Worm (Caenorhabditis elegans): Measurements from ENCODE around the gene ZK381.8.

The ZK381.8 gene

DNA sequence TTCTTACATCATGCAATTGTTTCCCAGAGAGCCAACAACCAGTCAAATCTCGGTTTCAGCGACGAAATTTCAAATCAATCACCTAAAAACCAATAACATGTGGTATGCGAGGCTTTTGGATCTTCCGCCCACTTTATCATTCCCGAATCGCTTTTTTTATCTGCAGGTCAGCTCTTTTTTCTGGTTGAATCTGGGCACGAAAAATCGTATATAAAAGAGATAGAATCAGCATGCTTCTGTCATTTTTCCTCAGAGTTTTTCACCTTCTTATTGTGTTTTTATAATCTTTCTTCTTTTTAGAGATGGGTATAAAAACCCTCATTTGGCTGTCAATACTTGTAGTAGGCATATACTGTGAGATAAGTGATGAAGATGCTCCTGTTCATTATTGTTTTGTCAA, 33.2 kb upstream of the ZK381.8 start, which contains the start of gene cht-3:
TSS of gene cht-3 (plus strand) at position 301 of the 400 bp plus-strand sequence.
- TF ChIP-seq ztf-4 (tag; optimal IDR thresholded peaks at IDR 0.05) (no peak), zag-1 (tag; optimal IDR thresholded peaks at IDR 0.05) (no peak), tbx-2 (tag; optimal IDR thresholded peaks at IDR 0.05) (no peak), nhr-11 (tag; optimal IDR thresholded peaks at IDR 0.05) (no peak), jun-1 (tag; optimal IDR thresholded peaks at IDR 0.05) (no peak), ceh-82 (tag; optimal IDR thresholded peaks at IDR 0.05) (no peak), hmg-11 (tag; optimal IDR thresholded peaks at IDR 0.05) (no peak), ztf-11 (tag; optimal IDR thresholded peaks at IDR 0.05) (no peak), elt-1 (tag; optimal IDR thresholded peaks at IDR 0.05) (no peak)

DNA sequence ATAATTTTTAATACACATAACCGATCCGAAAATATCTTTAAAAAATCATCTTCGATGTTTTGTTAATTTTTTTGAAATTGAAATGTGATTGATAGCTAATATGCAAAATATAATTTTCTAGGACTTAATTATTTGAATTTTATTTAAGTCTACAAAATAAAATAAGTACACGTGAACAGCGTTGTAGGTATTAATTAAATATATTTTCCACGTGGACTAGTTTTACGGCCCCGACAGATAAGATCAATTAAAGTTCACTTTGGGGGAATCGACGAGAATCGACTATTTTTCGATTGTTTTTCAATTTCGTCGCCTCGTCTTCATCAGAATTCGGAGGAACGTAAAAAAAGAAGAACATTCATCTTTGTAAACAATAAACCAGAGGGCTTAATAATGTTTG, 29.0 kb upstream of the ZK381.8 start, which contains the start of gene C25A8.5:
TSS of gene C25A8.5 (plus strand) at position 301 of the 400 bp plus-strand sequence.
- TF ChIP-seq egl-27 (tag; optimal IDR thresholded peaks at IDR 0.05) = no peak
- no peak for TF ChIP-seq nhr-23 (tag; optimal IDR thresholded peaks at IDR 0.05)
- TF ChIP-seq ceh-82 (tag; optimal IDR thresholded peaks at IDR 0.05) = no peak
- TF ChIP-seq daf-12 (tag; optimal IDR thresholded peaks at IDR 0.05) = no peak
- no peak for TF ChIP-seq ceh-28 (tag; optimal IDR thresholded peaks at IDR 0.05)
- TF ChIP-seq unc-62 (GFP tag; optimal IDR thresholded peaks at IDR 0.05) = no peak
- no peak for TF ChIP-seq nhr-25 (tag; optimal IDR thresholded peaks at IDR 0.05)
- TF ChIP-seq hmg-11 (tag; optimal IDR thresholded peaks at IDR 0.05) = no peak
- no peak for TF ChIP-seq unc-39 (tag; optimal IDR thresholded peaks at IDR 0.05)
- no peak for TF ChIP-seq nhr-11 (tag; optimal IDR thresholded peaks at IDR 0.05)
- no peak for TF ChIP-seq snpc-4 (tag; optimal IDR thresholded peaks at IDR 0.05)
- TF ChIP-seq lin-15B (tag; optimal IDR thresholded peaks at IDR 0.05) = no peak
- TF ChIP-seq sea-2 (GFP tag; optimal IDR thresholded peaks at IDR 0.05) = no peak
- TF ChIP-seq zag-1 (tag; optimal IDR thresholded peaks at IDR 0.05) = no peak

DNA sequence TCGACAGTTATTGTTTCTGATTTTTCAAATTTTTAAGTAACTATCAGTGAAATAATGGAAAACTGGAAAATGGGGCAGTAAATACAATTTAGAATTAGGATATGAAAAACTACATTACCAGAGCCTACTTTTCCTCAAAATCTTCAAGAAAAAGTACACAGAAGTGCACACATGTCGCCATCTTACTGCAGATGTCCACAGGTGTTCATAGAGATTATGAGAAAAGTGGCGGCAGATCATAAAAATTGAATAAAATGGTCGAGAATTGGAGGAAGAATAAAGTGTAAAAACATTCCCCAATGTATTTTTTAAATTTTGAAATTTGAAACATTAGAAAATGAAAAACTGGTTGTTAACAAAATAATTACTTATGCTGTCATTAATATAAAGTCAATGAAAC, 27.7 kb upstream of the ZK381.8 start:
- TF ChIP-seq ceh-82 (tag; optimal IDR thresholded peaks at IDR 0.05) = no peak
- no peak for TF ChIP-seq nhr-25 (tag; optimal IDR thresholded peaks at IDR 0.05)
- no peak for TF ChIP-seq egl-5 (tag; optimal IDR thresholded peaks at IDR 0.05)
- TF ChIP-seq zag-1 (tag; optimal IDR thresholded peaks at IDR 0.05) = no peak
- no peak for TF ChIP-seq ztf-11 (tag; optimal IDR thresholded peaks at IDR 0.05)
- no peak for TF ChIP-seq ama-1 (optimal IDR thresholded peaks at IDR 0.05)
- no peak for TF ChIP-seq sea-2 (GFP tag; optimal IDR thresholded peaks at IDR 0.05)
- no peak for TF ChIP-seq mdl-1 (tag; optimal IDR thresholded peaks at IDR 0.05)
- no peak for TF ChIP-seq jun-1 (tag; optimal IDR thresholded peaks at IDR 0.05)
- TF ChIP-seq nhr-76 (tag; optimal IDR thresholded peaks at IDR 0.05) = no peak
- TF ChIP-seq ceh-16 (tag; optimal IDR thresholded peaks at IDR 0.05) = no peak
- TF ChIP-seq hmg-11 (tag; optimal IDR thresholded peaks at IDR 0.05) = no peak

DNA sequence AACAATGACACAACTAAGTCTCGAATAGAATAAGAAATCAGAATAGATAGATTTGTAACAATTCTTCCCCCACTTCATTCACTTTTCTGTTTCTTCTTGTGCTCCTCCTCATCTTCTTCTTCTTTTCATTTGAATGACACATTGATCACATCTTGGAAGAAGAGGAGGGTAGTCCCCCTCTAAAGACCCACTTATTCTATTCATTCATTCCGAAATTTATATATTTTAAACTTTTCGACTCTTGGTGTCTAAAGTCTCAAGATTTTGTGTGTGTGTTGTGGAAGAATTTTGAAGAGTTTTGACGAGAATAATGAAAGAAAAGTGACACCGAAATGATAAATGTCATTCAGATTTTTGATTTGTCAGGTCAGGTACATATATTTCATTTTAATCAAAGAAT, 20.9 kb upstream of the ZK381.8 start:
- TF ChIP-seq R02D3.7 (tag; optimal IDR thresholded peaks at IDR 0.05) = no peak
- no peak for TF ChIP-seq hmg-11 (tag; optimal IDR thresholded peaks at IDR 0.05)
- TF ChIP-seq nhr-67 (tag; optimal IDR thresholded peaks at IDR 0.05) = no peak
- TF ChIP-seq ceh-28 (tag; optimal IDR thresholded peaks at IDR 0.05) = no peak
- TF ChIP-seq lin-39 (tag; optimal IDR thresholded peaks at IDR 0.05) = no peak
- no peak for TF ChIP-seq elt-3 (tag; optimal IDR thresholded peaks at IDR 0.05)
- TF ChIP-seq elt-2 (tag; optimal IDR thresholded peaks at IDR 0.05) = no peak

DNA sequence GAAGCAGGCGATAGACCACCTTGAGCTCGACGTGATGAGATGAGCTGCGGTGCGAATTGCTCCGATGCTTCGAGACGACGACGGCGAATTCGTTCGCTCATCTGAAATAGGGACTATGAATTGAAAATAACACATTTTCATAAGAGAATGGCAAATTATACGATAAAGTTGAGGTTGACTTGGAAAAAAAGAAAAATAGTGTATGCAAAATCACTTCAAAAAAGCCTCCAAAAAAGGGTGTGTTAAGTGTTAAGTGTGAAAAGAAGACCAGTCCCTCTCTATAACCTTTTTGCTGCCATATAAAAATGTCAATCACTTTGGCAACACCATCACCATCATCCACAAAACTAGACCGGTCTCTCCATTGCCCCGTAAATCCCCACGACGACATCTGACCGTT, 16.7 kb upstream of the ZK381.8 start, which contains the start of gene prkl-1:
TSS of gene prkl-1 (minus strand) at position 101 of the 400 bp plus-strand sequence.
- TF ChIP-seq lin-15B (tag; optimal IDR thresholded peaks at IDR 0.05) (no peak), egl-5 (tag; optimal IDR thresholded peaks at IDR 0.05) (no peak), nhr-77 (tag; optimal IDR thresholded peaks at IDR 0.05) (no peak), unc-62 (GFP tag; optimal IDR thresholded peaks at IDR 0.05) (no peak), daf-12 (tag; optimal IDR thresholded peaks at IDR 0.05) (no peak), ceh-82 (tag; optimal IDR thresholded peaks at IDR 0.05) (no peak), aly-2 (tag; optimal IDR thresholded peaks at IDR 0.05) (no peak), ztf-4 (tag; optimal IDR thresholded peaks at IDR 0.05) (no peak), pha-4 (tag; optimal IDR thresholded peaks at IDR 0.05) (no peak), ZK546.5 (tag; optimal IDR thresholded peaks at IDR 0.05) (no peak), elt-3 (tag; optimal IDR thresholded peaks at IDR 0.05) (no peak), nhr-28 (tag; optimal IDR thresholded peaks at IDR 0.05) (no peak), nhr-76 (tag; optimal IDR thresholded peaks at IDR 0.05) (no peak), skn-1 (tag; optimal IDR thresholded peaks at IDR 0.05) (no peak), nhr-25 (tag; optimal IDR thresholded peaks at IDR 0.05) (no peak), lin-39 (tag; optimal IDR thresholded peaks at IDR 0.05) (no peak), ceh-9 (tag; optimal IDR thresholded peaks at IDR 0.05) (no peak), mdl-1 (tag; optimal IDR thresholded peaks at IDR 0.05) (no peak)
